Fruit fly (Drosophila melanogaster) whole organism, embryonic: ENCODE measurements around the gene CG5902.

Experiments
- Antp ChIP-seq: fragments of 200-800 bp; sonication (Bioruptor generic); optimal IDR thresholded peaks from 3 replicates; lab custom pipeline; 2016; ENCODE audit warnings: missing biosample characterization, missing genetic modification characterization
- Atf6 ChIP-seq: fragments of 200-800 bp; sonication (Bioruptor generic); IDR thresholded peaks from 2 replicates; pipeline ENCODE4 v1.3.6; 2022; ENCODE audit warnings: missing biosample characterization, missing genetic modification characterization
- BEAF-32 ChIP-seq: fragments of 200-800 bp; sonication (Bioruptor generic); optimal IDR thresholded peaks from 3 replicates; lab custom pipeline; 2017; ENCODE audit warnings: missing biosample characterization, missing genetic modification characterization, mild to moderate bottlenecking, moderate library complexity, missing genetic modification reagents
- CG10654 ChIP-seq: fragments of 200-800 bp; sonication (Bioruptor generic); optimal IDR thresholded peaks from 2 replicates; lab custom pipeline; 2016; ENCODE audit warnings: missing biosample characterization, missing genetic modification characterization
- CG10979 ChIP-seq: fragments of 200-800 bp; sonication (Bioruptor generic); optimal IDR thresholded peaks from 2 replicates; lab custom pipeline; 2018; ENCODE audit warnings: missing biosample characterization, mild to moderate bottlenecking, missing genetic modification characterization, moderate library complexity
- CG12104 ChIP-seq: fragments of 200-800 bp; sonication (Bioruptor generic); optimal IDR thresholded peaks from 3 replicates; lab custom pipeline; 2016; ENCODE audit warnings: missing biosample characterization, missing genetic modification characterization
- CG1233 ChIP-seq: fragments of 200-800 bp; sonication (Bioruptor generic); optimal IDR thresholded peaks from 4 replicates; lab custom pipeline; 2018; ENCODE audit warnings: missing biosample characterization, mild to moderate bottlenecking, missing genetic modification characterization
- CG12769 ChIP-seq: fragments of 200-800 bp; sonication (Bioruptor generic); optimal IDR thresholded peaks from 2 replicates; lab custom pipeline; 2019; ENCODE audit warnings: missing biosample characterization, mild to moderate bottlenecking, missing genetic modification characterization, moderate library complexity
- CG13624 ChIP-seq: fragments of 200-800 bp; sonication (Bioruptor generic); optimal IDR thresholded peaks from 2 replicates; lab custom pipeline; 2016; ENCODE audit warnings: missing biosample characterization, missing genetic modification characterization
- CG13775 ChIP-seq: fragments of 200-800 bp; sonication (Bioruptor generic); optimal IDR thresholded peaks from 3 replicates; lab custom pipeline; 2017; ENCODE audit warnings: missing biosample characterization, mild to moderate bottlenecking, missing genetic modification characterization
- CG16815 ChIP-seq: fragments of 200-800 bp; sonication (Bioruptor generic); optimal IDR thresholded peaks from 3 replicates; lab custom pipeline; 2017; ENCODE audit warnings: missing biosample characterization, mild to moderate bottlenecking, missing genetic modification characterization
- CG17359 ChIP-seq: fragments of 200-800 bp; sonication (Bioruptor generic); optimal IDR thresholded peaks from 3 replicates; lab custom pipeline; 2018; ENCODE audit warnings: missing biosample characterization, mild to moderate bottlenecking, missing genetic modification characterization, moderate library complexity
- CG17829 ChIP-seq: fragments of 200-800 bp; optimal IDR thresholded peaks from 2 replicates; lab custom pipeline; 2019; ENCODE audit warnings: missing biosample characterization, mild to moderate bottlenecking, missing genetic modification characterization, moderate library complexity
- CG2678 ChIP-seq: fragments of 200-800 bp; sonication (Bioruptor generic); optimal IDR thresholded peaks from 3 replicates; lab custom pipeline; 2019; ENCODE audit warnings: missing biosample characterization, mild to moderate bottlenecking, missing genetic modification characterization, moderate library complexity
- CG34224 ChIP-seq: fragments of 200-800 bp; sonication (Bioruptor generic); IDR thresholded peaks from 3 replicates; pipeline ENCODE4 v1.3.6; 2022; ENCODE audit warnings: missing biosample characterization, missing genetic modification characterization; ENCODE audit not compliant: partially characterized antibody
- CG43689 ChIP-seq: fragments of 200-800 bp; sonication (Bioruptor generic); IDR thresholded peaks from 2 replicates; pipeline ENCODE4 v1.3.6; 2022; ENCODE audit warnings: missing biosample characterization, missing genetic modification characterization
- CG6272 ChIP-seq: fragments of 200-800 bp; sonication (Bioruptor generic); IDR thresholded peaks from 2 replicates; pipeline ENCODE4 v1.3.6; 2022; ENCODE audit warnings: missing biosample characterization, missing genetic modification characterization
- CG7372 ChIP-seq: fragments of 200-800 bp; sonication (Bioruptor generic); IDR thresholded peaks from 2 replicates; pipeline ENCODE4 v1.3.6; 2022; ENCODE audit warnings: missing biosample characterization, missing genetic modification characterization
- CG7745 ChIP-seq: fragments of 200-800 bp; sonication (Bioruptor generic); optimal IDR thresholded peaks from 2 replicates; lab custom pipeline; 2018; ENCODE audit warnings: missing biosample characterization, mild to moderate bottlenecking, missing genetic modification characterization, moderate library complexity
- CG8765 ChIP-seq: fragments of 200-800 bp; sonication (Bioruptor generic); IDR thresholded peaks from 2 replicates; pipeline ENCODE4 v1.3.6; 2022; ENCODE audit warnings: missing biosample characterization, missing genetic modification characterization
- CG9609 ChIP-seq: fragments of 200-800 bp; sonication (Bioruptor generic); optimal IDR thresholded peaks from 3 replicates; lab custom pipeline; 2016; ENCODE audit warnings: missing biosample characterization, missing genetic modification characterization
- CoRest ChIP-seq: fragments of 200-800 bp; sonication (Bioruptor generic); optimal IDR thresholded peaks from 3 replicates; lab custom pipeline; 2018; ENCODE audit warnings: missing biosample characterization, mild to moderate bottlenecking, missing genetic modification characterization, moderate library complexity
- Dll ChIP-seq: fragments of 200-800 bp; sonication (Bioruptor generic); IDR thresholded peaks from 4 replicates; pipeline ENCODE4 v1.3.6; 2022; ENCODE audit warnings: missing biosample characterization, missing genetic modification characterization; ENCODE audit not compliant: partially characterized antibody
- Dp ChIP-seq: fragments of 200-800 bp; sonication (Bioruptor generic); optimal IDR thresholded peaks from 2 replicates; lab custom pipeline; 2018; ENCODE audit warnings: missing biosample characterization, mild to moderate bottlenecking, missing genetic modification characterization, moderate library complexity
- Eip74EF ChIP-seq, 2 experiments: fragments of 200-800 bp in 1 of 2; fragments of >200 bp in 1 of 2; sonication (Bioruptor generic) in 1 of 2; optimal IDR thresholded peaks; 2 replicates each; lab custom pipeline; 2017 to 2019; ENCODE audit warnings: missing biosample characterization in 2 of 2, missing genetic modification characterization in 2 of 2, mild to moderate bottlenecking in 1 of 2, moderate library complexity in 1 of 2
- GATAe ChIP-seq: fragments of 200-800 bp; sonication (Bioruptor generic); conservative IDR thresholded peaks from 2 replicates; pipeline ENCODE4 v1.3.6; 2022; ENCODE audit warnings: missing biosample characterization, missing genetic modification characterization
- H15 ChIP-seq: fragments of 200-800 bp; sonication (Bioruptor generic); IDR thresholded peaks from 3 replicates; pipeline ENCODE4 v1.3.6; 2022; ENCODE audit warnings: missing biosample characterization, missing genetic modification characterization
- NFAT ChIP-seq: fragments of 200-800 bp; sonication (Bioruptor generic); IDR thresholded peaks from 2 replicates; pipeline ENCODE4 v1.3.6; 2022; ENCODE audit warnings: missing biosample characterization, missing genetic modification characterization
- Nf-YA ChIP-seq: fragments of 200-800 bp; sonication (Bioruptor generic); IDR thresholded peaks from 2 replicates; pipeline ENCODE4 v1.3.6; 2022; ENCODE audit warnings: missing biosample characterization, missing genetic modification characterization
- Nf-YC ChIP-seq: fragments of 200-800 bp; optimal IDR thresholded peaks from 3 replicates; lab custom pipeline; 2019; ENCODE audit warnings: missing biosample characterization, mild to moderate bottlenecking, missing genetic modification characterization, moderate library complexity
- Ravus ChIP-seq: fragments of 200-800 bp; sonication (Bioruptor generic); IDR thresholded peaks from 2 replicates; pipeline ENCODE4 v1.3.6; 2022; ENCODE audit warnings: missing biosample characterization, missing genetic modification characterization
- Side ChIP-seq: fragments of 200-800 bp; sonication (Bioruptor generic); optimal IDR thresholded peaks from 2 replicates; lab custom pipeline; 2016; ENCODE audit warnings: missing biosample characterization, missing genetic modification characterization
- ac ChIP-seq: fragments of 200-800 bp; sonication (Bioruptor generic); optimal IDR thresholded peaks from 3 replicates; lab custom pipeline; 2017; ENCODE audit warnings: missing biosample characterization, mild to moderate bottlenecking, missing genetic modification characterization
- aop ChIP-seq: fragments of 200-800 bp; sonication (Bioruptor generic); IDR thresholded peaks from 2 replicates; pipeline ENCODE4 v1.3.6; 2022; ENCODE audit warnings: missing biosample characterization, missing genetic modification characterization
- chif ChIP-seq, 2 experiments: fragments of 200-800 bp; sonication (Bioruptor generic); optimal IDR thresholded peaks; 3 replicates each; lab custom pipeline; 2016; ENCODE audit warnings: missing biosample characterization in 2 of 2, missing genetic modification characterization in 2 of 2
- ewg ChIP-seq: fragments of 200-800 bp; sonication (Bioruptor generic); optimal IDR thresholded peaks from 3 replicates; lab custom pipeline; 2017; ENCODE audit warnings: mild to moderate bottlenecking, missing biosample characterization, missing genetic modification reagents, missing genetic modification characterization
- inv ChIP-seq: fragments of 200-800 bp; sonication (Bioruptor generic); IDR thresholded peaks from 2 replicates; pipeline ENCODE4 v1.3.6; 2022; ENCODE audit warnings: missing biosample characterization, missing genetic modification characterization; ENCODE audit not compliant: partially characterized antibody
- ken ChIP-seq: fragments of 200-800 bp; sonication (Bioruptor generic); IDR thresholded peaks from 3 replicates; pipeline ENCODE4 v1.3.6; 2022; ENCODE audit warnings: missing biosample characterization, missing genetic modification characterization
- nmo ChIP-seq: fragments of 200-800 bp; sonication (Bioruptor generic); optimal IDR thresholded peaks from 2 replicates; lab custom pipeline; 2018; ENCODE audit warnings: missing biosample characterization, mild to moderate bottlenecking, missing genetic modification characterization, moderate library complexity
- oc ChIP-seq: fragments of 200-800 bp; sonication (Bioruptor generic); optimal IDR thresholded peaks from 2 replicates; lab custom pipeline; 2018; ENCODE audit warnings: missing biosample characterization, mild to moderate bottlenecking, missing genetic modification characterization, moderate library complexity
- sc ChIP-seq, 3 experiments: fragments of >200 bp in 2 of 3; fragments of 200-800 bp in 1 of 3; sonication (Bioruptor generic) in 1 of 3; optimal IDR thresholded peaks; 2 replicates in 2 of 3; 3 replicates in 1 of 3; lab custom pipeline; 2017; ENCODE audit warnings: mild to moderate bottlenecking in 1 of 3, missing biosample characterization in 1 of 3, missing genetic modification characterization in 1 of 3, missing genetic modification reagents in 1 of 3
- scrt ChIP-seq: fragments of 200-800 bp; sonication (Bioruptor generic); optimal IDR thresholded peaks from 2 replicates; lab custom pipeline; 2018; ENCODE audit warnings: missing biosample characterization, mild to moderate bottlenecking, missing genetic modification characterization, moderate library complexity
- sens ChIP-seq: fragments of 200-800 bp; sonication (Bioruptor generic); peaks from one replicate; lab custom pipeline; 2016; ENCODE audit warnings: missing biosample characterization, missing genetic modification characterization
- sob ChIP-seq: fragments of 200-800 bp; sonication (Bioruptor generic); IDR thresholded peaks from 2 replicates; pipeline ENCODE4 v1.3.6; 2022; ENCODE audit warnings: missing biosample characterization, missing genetic modification characterization
- tin ChIP-seq: fragments of 200-800 bp; sonication (Bioruptor generic); optimal IDR thresholded peaks from 3 replicates; lab custom pipeline; 2016; ENCODE audit warnings: missing biosample characterization, missing genetic modification characterization
- tup ChIP-seq: fragments of 200-800 bp; sonication (Bioruptor generic); optimal IDR thresholded peaks from 2 replicates; lab custom pipeline; 2016; ENCODE audit warnings: missing biosample characterization, mild to moderate bottlenecking, missing genetic modification characterization, moderate library complexity
- wdn ChIP-seq: fragments of 200-800 bp; sonication (Bioruptor generic); IDR thresholded peaks from 2 replicates; pipeline ENCODE4 v1.3.6; 2022; ENCODE audit warnings: missing biosample characterization, missing genetic modification characterization
- wek ChIP-seq: fragments of 200-800 bp; sonication (Bioruptor generic); optimal IDR thresholded peaks from 3 replicates; lab custom pipeline; 2018; ENCODE audit warnings: missing biosample characterization, mild to moderate bottlenecking, missing genetic modification characterization, moderate library complexity

Gene CG5902

dm6 chr3R:23958091-23958838, 28.2 kb upstream of the CG5902 start, which contains the start of the genes GluProRS and AP-1sigma (continued):
- TF ChIP-seq scrt (GFP tag; lab: Kevin White, UChicago) (peak; percentile 77), aop (GFP tag; lab: Robert Waterston, UW) (peak; percentile 75), wek (GFP tag; lab: Kevin White, UChicago) (no peak), inv (peak; percentile 91), CG9609 (GFP tag; lab: Kevin White, UChicago) (peak; percentile 72), wdn (GFP tag; lab: Robert Waterston, UW) (peak; percentile 89), tin (peak; percentile 94), ac (GFP tag; lab: Kevin White, UChicago) (peak; percentile 38), Nf-YA (GFP tag; lab: Robert Waterston, UW) (peak; percentile 85), NFAT (GFP tag; lab: Robert Waterston, UW) (peak; percentile 95), Antp (GFP tag; lab: Kevin White, UChicago) (peak; percentile 74), CG6272 (GFP tag; lab: Robert Waterston, UW) (peak; percentile 95), CG10979 (tag; lab: Kevin White, UChicago) (peak; percentile 84), sc (optimal IDR thresholded peaks at IDR 0.05; lab: Kevin White, UChicago) (no peak), sc (GFP tag; optimal IDR thresholded peaks at IDR 0.05; lab: Kevin White, UChicago) (peak; percentile 78), Atf6 (GFP tag; lab: Robert Waterston, UW) (peak; percentile 94), Dll (GFP tag; lab: Robert Waterston, UW) (peak; percentile 97), tup (GFP tag; lab: Kevin White, UChicago) (peak; percentile 82), CG1233 (GFP tag; lab: Kevin White, UChicago) (peak; percentile 83), CG34224 (GFP tag; lab: Robert Waterston, UW) (peak; percentile 95), CG17829 (peak; percentile 89), GATAe (GFP tag; lab: Robert Waterston, UW) (peak; percentile 83), CG10654 (GFP tag; lab: Kevin White, UChicago) (peak; percentile 92), CG13775 (GFP tag; lab: Kevin White, UChicago) (peak; percentile 93), CG16815 (peak; percentile 91), CG7372 (GFP tag; lab: Robert Waterston, UW) (peak; percentile 94), CG12769 (tag; lab: Kevin White, UChicago) (peak; percentile 91), ewg (GFP tag; lab: Kevin White, UChicago) (peak; percentile 79), sob (GFP tag; lab: Robert Waterston, UW) (peak; percentile 96), Nf-YC (tag; lab: Kevin White, UChicago) (peak; percentile 82), CG43689 (GFP tag; lab: Robert Waterston, UW) (peak; percentile 88), Ravus (GFP tag; lab: Robert Waterston, UW) (peak; percentile 88), CG13624 (GFP tag; lab: Kevin White, UChicago) (peak; percentile 84), Eip74EF (GFP tag; optimal IDR thresholded peaks at IDR 0.05; lab: Kevin White, UChicago) (peak in 1 of 2 experiments; percentile 32), H15 (GFP tag; lab: Robert Waterston, UW) (peak; percentile 94), sens (peak; percentile 97), CG12104 (peak; percentile 87), CoRest (tag; lab: Kevin White, UChicago) (peak; percentile 92), nmo (GFP tag; lab: Kevin White, UChicago) (peak; percentile 93), CG8765 (GFP tag; lab: Robert Waterston, UW) (peak; percentile 96), CG7745 (tag; lab: Kevin White, UChicago) (no peak), Dp (GFP tag; lab: Kevin White, UChicago) (peak; percentile 14), chif (GFP tag; optimal IDR thresholded peaks at IDR 0.05; lab: Kevin White, UChicago) (peak; percentile 73 to 88), CG17359 (tag; lab: Kevin White, UChicago) (peak; percentile 84), ken (peak; percentile 96), CG2678 (tag; lab: Kevin White, UChicago) (peak; percentile 89), BEAF-32 (GFP tag; lab: Kevin White, UChicago) (peak; percentile 94), Side (GFP tag; lab: Kevin White, UChicago) (peak; percentile 60), oc (no peak)
